Worm (Caenorhabditis elegans) whole organism, L4/young adult: ENCODE results near the gene try-11.

Experiments
- W03F9.2 ChIP-seq: fragments of 150-350 bp; optimal IDR thresholded peaks from 2 replicates; lab custom pipeline; 2014; ENCODE audit warnings: missing biosample characterization, missing genetic modification characterization
- dao-5 ChIP-seq: sonication (generic microtip); optimal IDR thresholded peaks from 2 replicates; lab custom pipeline; 2016; ENCODE audit warnings: missing genotype, missing genetic modification characterization, moderate library complexity, missing compliant biosample characterization

- TF ChIP-seq dao-5 (tag; lab: Kevin White, UChicago), result no peak
- TF ChIP-seq W03F9.2 (tag; lab: Kevin White, UChicago), result no peak
Observed at ce11 chrV:7416569-7416968, 35.0 kb upstream of the try-11 start.
